Fruit fly (Drosophila melanogaster) whole organism, wandering third instar larva: Measurements from ENCODE around the gene Ubc84D.
A peak's percentile ranks its signal among the peaks of the same experiment; 100 is the strongest.

Experiments
- Dfd ChIP-seq: fragments of >200 bp; optimal IDR thresholded peaks from 2 replicates; lab custom pipeline; 2017; ENCODE audit warnings: missing biosample characterization, missing genetic modification characterization
- GATAd ChIP-seq: sonication (Bioruptor generic); optimal IDR thresholded peaks from 2 replicates; lab custom pipeline; 2016; ENCODE audit warnings: missing biosample characterization, missing genetic modification characterization
- Jra ChIP-seq: sonication (Bioruptor generic); optimal IDR thresholded peaks from 2 replicates; lab custom pipeline; 2016; ENCODE audit warnings: missing biosample characterization, missing genetic modification characterization
- N ChIP-seq: fragments of >200 bp; optimal IDR thresholded peaks from 2 replicates; lab custom pipeline; 2018; ENCODE audit warnings: missing biosample characterization, missing external identifiers, missing genetic modification characterization
- OdsH ChIP-seq: fragments of 200-800 bp; sonication (Bioruptor generic); optimal IDR thresholded peaks from 2 replicates; lab custom pipeline; 2016; ENCODE audit warnings: missing biosample characterization, mild to moderate bottlenecking, missing genetic modification characterization
- br ChIP-seq: fragments of 200-800 bp; sonication (Bioruptor generic); optimal IDR thresholded peaks from 2 replicates; lab custom pipeline; 2016; ENCODE audit warnings: missing biosample characterization, missing genetic modification characterization
- brk ChIP-seq: fragments of 200-800 bp; sonication (Bioruptor generic); optimal IDR thresholded peaks from 2 replicates; lab custom pipeline; 2016; ENCODE audit warnings: missing biosample characterization, mild to moderate bottlenecking, missing genetic modification characterization
- ey ChIP-seq: fragments of 200-800 bp; sonication (Bioruptor generic); optimal IDR thresholded peaks from 2 replicates; lab custom pipeline; 2016; ENCODE audit warnings: missing biosample characterization, missing genetic modification characterization
- fru ChIP-seq: fragments of 200-800 bp; sonication (Bioruptor generic); optimal IDR thresholded peaks from 3 replicates; lab custom pipeline; 2016; ENCODE audit warnings: missing biosample characterization, mild to moderate bottlenecking, missing genetic modification characterization
- pan ChIP-seq: fragments of >200 bp; optimal IDR thresholded peaks from 2 replicates; lab custom pipeline; 2017
- psq ChIP-seq: fragments of 200-800 bp; sonication (Bioruptor generic); optimal IDR thresholded peaks from 3 replicates; lab custom pipeline; 2017; ENCODE audit warnings: missing biosample characterization, mild to moderate bottlenecking, missing genetic modification characterization, moderate library complexity
- usp ChIP-seq: fragments of >200 bp; optimal IDR thresholded peaks from 2 replicates; lab custom pipeline; 2017; ENCODE audit warnings: missing biosample characterization, missing genetic modification characterization

- TF ChIP-seq br (GFP tag; lab: Kevin White, UChicago) (peak; percentile 0), psq (GFP tag; lab: Kevin White, UChicago) (no peak), pan (lab: Kevin White, UChicago) (no peak), fru (GFP tag; lab: Kevin White, UChicago) (no peak), ey (GFP tag; lab: Kevin White, UChicago) (no peak), OdsH (GFP tag; lab: Kevin White, UChicago) (no peak), Jra (no peak), brk (no peak), Dfd (no peak), N (no peak), GATAd (GFP tag; lab: Kevin White, UChicago) (no peak), usp (GFP tag; lab: Kevin White, UChicago) (no peak)
Observed at dm6 chr3R:7504989-7505761, 14.1 kb downstream of the Ubc84D start, which contains the start of gene alpha-Est9.
